Worm (Caenorhabditis elegans) whole organism, L4 larva: ENCODE data around the gene gldi-10.
A peak's percentile ranks its signal among the peaks of the same experiment; 100 is the strongest.

Experiments used
- F37D6.2 ChIP-seq: sonication (generic microtip); optimal IDR thresholded peaks from 2 replicates; lab custom pipeline; 2016; ENCODE audit warnings: mild to moderate bottlenecking, missing genetic modification characterization, missing compliant biosample characterization
- F44E2.7 ChIP-seq: fragments of 200-800 bp; sonication (Bioruptor generic); IDR thresholded peaks from 2 replicates; pipeline ENCODE4 v2.1.2; 2022; ENCODE audit warnings: missing genetic modification characterization, missing compliant biosample characterization
- Y48G9A.11 ChIP-seq: fragments of 200-800 bp; sonication (Bioruptor generic); IDR thresholded peaks from 2 replicates; pipeline ENCODE4 v1.3.6; 2022; ENCODE audit warnings: missing genetic modification reagents, missing genetic modification characterization, missing compliant biosample characterization
- ZK546.5 ChIP-seq, 2 experiments: sonication (generic microtip); optimal IDR thresholded peaks; 2 replicates each; lab custom pipeline; 2017; ENCODE audit warnings: missing biosample characterization in 2 of 2, missing genetic modification characterization in 2 of 2
- aha-1 ChIP-seq: fragments of 150-350 bp; peaks from one replicate; lab custom pipeline; 2014; ENCODE audit warnings: missing biosample characterization, missing genetic modification characterization
- attf-4 ChIP-seq: sonication (generic microtip); optimal IDR thresholded peaks from 3 replicates; lab custom pipeline; 2017; ENCODE audit warnings: missing biosample characterization, missing genetic modification characterization
- ces-1 ChIP-seq: fragments of 150-350 bp; sonication (generic microtip); optimal IDR thresholded peaks from 4 replicates; lab custom pipeline; 2014; ENCODE audit warnings: missing biosample characterization, missing genetic modification reagents, missing genetic modification characterization
- cey-2 ChIP-seq: sonication (generic microtip); optimal IDR thresholded peaks from 3 replicates; lab custom pipeline; 2017; ENCODE audit warnings: missing genetic modification characterization, mild to moderate bottlenecking, missing compliant biosample characterization, antibody characterized with exemption, borderline replicate concordance; ENCODE audit not compliant: insufficient read depth
- daf-16 ChIP-seq, 3 experiments: sonication (generic microtip); optimal IDR thresholded peaks; 2 replicates each; lab custom pipeline; 2016 to 2017; ENCODE audit warnings: missing genetic modification characterization in 3 of 3, missing genetic modification reagents in 3 of 3, mild to moderate bottlenecking in 2 of 3, missing compliant biosample characterization in 2 of 3, missing biosample characterization in 1 of 3, moderate library complexity in 1 of 3
- daf-19 ChIP-seq: fragments of 200-800 bp; sonication (Bioruptor generic); conservative IDR thresholded peaks from 2 replicates; pipeline ENCODE4 v1.3.6; 2022; ENCODE audit warnings: missing genetic modification characterization, missing compliant biosample characterization
- daf-8 ChIP-seq: fragments of 200-800 bp; sonication (Bioruptor generic); IDR thresholded peaks from 2 replicates; pipeline ENCODE4 v1.3.6; 2022; ENCODE audit warnings: missing genetic modification characterization, missing compliant biosample characterization
- dmd-6 ChIP-seq: fragments of 200-800 bp; sonication (Bioruptor generic); IDR thresholded peaks from 2 replicates; pipeline ENCODE4 v1.3.6; 2022; ENCODE audit warnings: missing genetic modification reagents, missing genetic modification characterization, missing compliant biosample characterization
- dpl-1 ChIP-seq: fragments of 150-350 bp; optimal IDR thresholded peaks from 2 replicates; lab custom pipeline; 2014; ENCODE audit warnings: missing biosample characterization, missing genetic modification reagents, missing genetic modification characterization
- duxl-1 ChIP-seq: sonication (generic microtip); optimal IDR thresholded peaks from 2 replicates; lab custom pipeline; 2016; ENCODE audit warnings: mild to moderate bottlenecking, missing genetic modification characterization, moderate library complexity, missing compliant biosample characterization; ENCODE audit not compliant: poor library complexity
- egl-27 ChIP-seq: sonication (generic microtip); optimal IDR thresholded peaks from 3 replicates; lab custom pipeline; 2017; ENCODE audit warnings: missing biosample characterization, missing genetic modification reagents, missing genetic modification characterization
- egl-43 ChIP-seq: fragments of 200-800 bp; sonication (Bioruptor generic); IDR thresholded peaks from 2 replicates; pipeline ENCODE4 v1.3.6; 2022; ENCODE audit warnings: missing genetic modification reagents, missing genetic modification characterization, missing compliant biosample characterization
- gei-8 ChIP-seq: fragments of 200-800 bp; sonication (Bioruptor generic); optimal IDR thresholded peaks from 2 replicates; lab custom pipeline; 2018; ENCODE audit warnings: mild to moderate bottlenecking, missing genetic modification characterization, missing compliant biosample characterization
- hif-1 ChIP-seq, 2 experiments: sonication (generic microtip); optimal IDR thresholded peaks; 2 replicates each; lab custom pipeline; 2016 to 2017; ENCODE audit warnings: missing compliant biosample characterization in 2 of 2, missing genetic modification characterization in 2 of 2, missing genetic modification reagents in 2 of 2, missing genotype in 2 of 2, mild to moderate bottlenecking in 1 of 2
- hlh-11 ChIP-seq: fragments of 200-800 bp; sonication (Bioruptor generic); optimal IDR thresholded peaks from 2 replicates; lab custom pipeline; 2018; ENCODE audit warnings: mild to moderate bottlenecking, missing genetic modification characterization, missing compliant biosample characterization
- hlh-30 ChIP-seq: sonication (generic microtip); optimal IDR thresholded peaks from 2 replicates; lab custom pipeline; 2017; ENCODE audit warnings: antibody characterized with exemption, mild to moderate bottlenecking, missing genetic modification characterization, missing compliant biosample characterization; ENCODE audit not compliant: insufficient read depth
- lim-7 ChIP-seq: fragments of 200-800 bp; sonication (Bioruptor generic); IDR thresholded peaks from 2 replicates; pipeline ENCODE4 v1.3.6; 2022; ENCODE audit warnings: missing genetic modification characterization, missing compliant biosample characterization
- lin-29 ChIP-seq: fragments of 200-800 bp; sonication (Bioruptor generic); IDR thresholded peaks from 2 replicates; pipeline ENCODE4 v1.3.6; 2022; ENCODE audit warnings: missing genetic modification reagents, missing genetic modification characterization, missing compliant biosample characterization
- madf-9 ChIP-seq: fragments of 200-800 bp; sonication (Bioruptor generic); conservative IDR thresholded peaks from 2 replicates; pipeline ENCODE4 v1.3.6; 2022; ENCODE audit warnings: missing genetic modification reagents, missing genetic modification characterization, missing compliant biosample characterization
- mdt-29 ChIP-seq: fragments of 200-800 bp; sonication (Bioruptor generic); IDR thresholded peaks from 2 replicates; pipeline ENCODE4 v1.3.6; 2022; ENCODE audit warnings: missing genetic modification reagents, missing genetic modification characterization, missing compliant biosample characterization
- nhr-11 ChIP-seq: fragments of 150-350 bp; optimal IDR thresholded peaks from 2 replicates; lab custom pipeline; 2014; ENCODE audit warnings: missing biosample characterization, missing genetic modification characterization
- nhr-111 ChIP-seq: fragments of 200-800 bp; sonication (Bioruptor generic); optimal IDR thresholded peaks from 2 replicates; lab custom pipeline; 2018; ENCODE audit warnings: mild to moderate bottlenecking, missing genetic modification characterization, missing compliant biosample characterization
- nhr-28 ChIP-seq: fragments of 150-350 bp; optimal IDR thresholded peaks from 2 replicates; lab custom pipeline; 2014; ENCODE audit warnings: missing biosample characterization, missing genetic modification characterization
- pqm-1 ChIP-seq: sonication (generic microtip); optimal IDR thresholded peaks from 2 replicates; lab custom pipeline; 2017; ENCODE audit warnings: missing biosample characterization, missing genetic modification characterization
- sdz-12 ChIP-seq: fragments of 200-800 bp; sonication (Bioruptor generic); optimal IDR thresholded peaks from 2 replicates; lab custom pipeline; 2018; ENCODE audit warnings: mild to moderate bottlenecking, missing genetic modification characterization, missing compliant biosample characterization
- skn-1 ChIP-seq: fragments of 150-350 bp; optimal IDR thresholded peaks from 2 replicates; lab custom pipeline; 2014; ENCODE audit warnings: missing biosample characterization, missing genetic modification characterization
- tra-1 ChIP-seq: fragments of 200-800 bp; sonication (Bioruptor generic); IDR thresholded peaks from 2 replicates; pipeline ENCODE4 v1.3.6; 2022; ENCODE audit warnings: missing genetic modification reagents, missing genetic modification characterization, missing compliant biosample characterization
- unc-62 ChIP-seq, 3 experiments: fragments of 150-350 bp in 1 of 3; sonication (generic microtip); optimal IDR thresholded peaks in 2 of 3; peaks in 1 of 3; 1 replicate in 1 of 3; 2 replicates in 2 of 3; lab custom pipeline; 2014 to 2017; ENCODE audit warnings: missing biosample characterization in 3 of 3, missing genetic modification characterization in 3 of 3, missing genetic modification reagents in 3 of 3, missing genotype in 1 of 3
- zfp-3 ChIP-seq: fragments of 200-800 bp; sonication (Bioruptor generic); conservative IDR thresholded peaks from 2 replicates; pipeline ENCODE4 v1.3.6; 2022; ENCODE audit warnings: missing genetic modification reagents, missing genetic modification characterization, missing compliant biosample characterization
- ztf-7 ChIP-seq: fragments of 150-350 bp; optimal IDR thresholded peaks from 2 replicates; lab custom pipeline; 2014; ENCODE audit warnings: missing biosample characterization, missing genetic modification characterization

The gldi-10 gene

DNA sequence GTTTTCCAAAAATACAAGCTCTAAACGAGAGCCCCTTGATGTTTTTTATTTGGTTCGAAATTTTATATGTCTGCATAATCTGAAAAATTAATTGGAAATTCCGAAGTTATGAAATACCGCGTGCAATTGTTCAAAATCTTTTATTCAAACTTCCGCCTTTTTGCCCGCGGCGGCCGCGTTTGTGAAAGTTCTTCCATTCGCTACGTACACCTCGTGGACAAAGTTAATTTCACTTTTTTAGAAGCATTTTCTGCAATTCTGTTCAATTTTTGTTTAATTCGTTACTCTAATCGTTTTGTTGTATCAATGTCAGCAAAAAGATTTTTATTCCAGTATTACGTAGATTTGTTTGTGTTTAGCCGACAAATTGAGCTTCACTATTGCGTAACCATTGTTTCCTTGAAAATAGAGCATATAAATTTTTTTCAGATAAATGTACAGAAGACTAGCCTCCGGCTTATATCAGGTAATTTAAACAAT, 24.8 kb upstream of the gldi-10 start, which contains the start of gene mppb-1 (continued):
- TF ChIP-seq lin-29 (GFP tag; lab: Robert Waterston, UW) (no peak), duxl-1 (tag; lab: Kevin White, UChicago) (peak; percentile 85), egl-27 (no peak), pqm-1 (tag; lab: Kevin White, UChicago) (no peak), ces-1 (GFP tag; lab: Kevin White, UChicago) (no peak), zfp-3 (GFP tag; lab: Robert Waterston, UW) (peak; percentile 70; the same call in 1 of the 2 replicates), nhr-11 (tag; lab: Kevin White, UChicago) (no peak), sdz-12 (GFP tag; lab: Kevin White, UChicago) (peak; percentile 52), lim-7 (GFP tag; lab: Robert Waterston, UW) (no peak), ztf-7 (tag; lab: Kevin White, UChicago) (peak; percentile 38), hlh-30 (tag; lab: Kevin White, UChicago) (peak; percentile 63), tra-1 (GFP tag; lab: Robert Waterston, UW) (0 out of 2 replicates have a peak, but pooled peaks have one; percentile 53), mdt-29 (GFP tag; lab: Robert Waterston, UW) (0 out of 2 replicates have a peak, but pooled peaks have one; percentile 40), dpl-1 (GFP tag; lab: Kevin White, UChicago) (peak; percentile 97), nhr-111 (no peak), Y48G9A.11 (no peak), cey-2 (tag; lab: Kevin White, UChicago) (no peak), gei-8 (no peak)
- TF ChIP-seq, all 104 proteins: peak for 39

DNA sequence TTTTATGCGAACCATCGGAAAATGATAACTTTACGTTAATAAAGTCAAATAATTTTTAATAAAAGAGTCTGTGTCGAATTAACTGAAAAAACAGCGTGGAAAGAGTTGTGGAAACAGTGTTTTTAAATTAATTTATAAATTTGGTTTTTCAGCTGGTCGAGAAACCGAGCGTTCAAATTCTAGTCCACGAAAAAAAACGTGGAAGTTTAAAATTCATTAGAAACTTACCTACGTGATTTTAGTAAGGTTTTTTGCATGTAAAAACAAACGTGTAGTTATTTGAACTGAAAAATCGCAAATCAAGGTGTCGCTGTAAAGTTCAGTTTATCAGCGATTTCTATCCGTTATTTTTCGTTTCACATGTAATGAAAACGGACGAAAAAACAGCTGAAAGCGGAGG, 20.6 kb upstream of the gldi-10 start, which contains the start of gene mans-4:
Gene mans-4 (minus strand): TSS at position 101 of the 400 bp plus-strand sequence.
- TF ChIP-seq hif-1 (tag; optimal IDR thresholded peaks at IDR 0.05; lab: Kevin White, UChicago): peak in 1 of 2 experiments; percentile 1
- no peak for TF ChIP-seq ces-1 (GFP tag; lab: Kevin White, UChicago)

DNA sequence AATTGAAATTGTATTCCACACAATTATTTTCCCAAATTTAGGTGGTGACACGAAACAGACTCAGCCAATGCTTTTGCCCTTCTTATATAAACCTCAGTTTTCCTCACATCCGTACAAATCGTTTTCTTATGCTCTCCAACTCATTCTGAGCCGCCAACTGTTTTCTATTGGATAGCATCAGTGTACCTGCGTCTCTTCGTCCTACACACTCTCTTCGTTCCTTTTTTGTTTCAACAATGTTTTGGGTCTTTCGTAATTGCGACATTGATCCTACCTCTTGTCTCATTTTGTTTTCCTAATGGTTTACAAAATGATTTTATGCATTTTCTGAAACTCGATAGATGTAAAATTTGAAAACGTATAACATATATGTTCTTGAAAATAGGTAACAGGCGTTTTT, 19.7 kb upstream of the gldi-10 start:
- no peak for TF ChIP-seq daf-8 (GFP tag; lab: Robert Waterston, UW)
- peak in 1 of 2 experiments; percentile 70 for TF ChIP-seq daf-16 (GFP tag; optimal IDR thresholded peaks at IDR 0.05; lab: Kevin White, UChicago)
- TF ChIP-seq daf-16 (tag; optimal IDR thresholded peaks at IDR 0.05; lab: Kevin White, UChicago): no peak
- TF ChIP-seq, all 104 proteins: peak for 1

DNA sequence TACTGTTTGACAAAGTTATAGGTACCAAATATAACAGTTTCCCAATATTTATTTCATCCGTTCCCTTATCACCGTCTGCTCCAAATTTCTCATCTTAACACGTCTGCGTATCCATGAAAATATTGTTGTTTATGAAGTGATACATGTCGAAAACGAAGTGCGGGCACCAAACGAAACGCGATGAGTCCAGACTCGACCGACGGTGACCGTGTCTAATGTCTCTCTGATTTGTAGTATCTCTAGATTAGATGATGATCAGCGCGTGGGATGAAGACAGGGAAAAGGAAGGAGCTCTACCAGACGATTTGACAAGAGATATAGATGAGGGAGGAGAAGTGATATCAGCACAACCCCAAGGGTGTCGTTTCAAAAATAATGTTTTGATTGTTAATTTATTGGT, 18.8 kb upstream of the gldi-10 start:
- TF ChIP-seq nhr-111 (no peak), aha-1 (peak; percentile 21), F37D6.2 (tag; lab: Kevin White, UChicago) (no peak), ztf-7 (tag; lab: Kevin White, UChicago) (no peak), madf-9 (no peak), cey-2 (tag; lab: Kevin White, UChicago) (no peak), unc-62 (GFP tag; optimal IDR thresholded peaks at IDR 0.05 in 1 of 2; lab: Kevin White, UChicago) (peak in 1 of 2 experiments; percentile 88), unc-62 (tag; optimal IDR thresholded peaks at IDR 0.05; lab: Kevin White, UChicago) (no peak), hlh-11 (tag; lab: Kevin White, UChicago) (peak; percentile 33), egl-43 (GFP tag; lab: Robert Waterston, UW) (no peak), Y48G9A.11 (no peak), daf-16 (GFP tag; optimal IDR thresholded peaks at IDR 0.05; lab: Kevin White, UChicago) (peak in 1 of 2 experiments; percentile 82), daf-16 (tag; optimal IDR thresholded peaks at IDR 0.05; lab: Kevin White, UChicago) (no peak), dmd-6 (GFP tag; lab: Robert Waterston, UW) (no peak), nhr-28 (tag; lab: Kevin White, UChicago) (no peak), attf-4 (tag; lab: Kevin White, UChicago) (no peak)

DNA sequence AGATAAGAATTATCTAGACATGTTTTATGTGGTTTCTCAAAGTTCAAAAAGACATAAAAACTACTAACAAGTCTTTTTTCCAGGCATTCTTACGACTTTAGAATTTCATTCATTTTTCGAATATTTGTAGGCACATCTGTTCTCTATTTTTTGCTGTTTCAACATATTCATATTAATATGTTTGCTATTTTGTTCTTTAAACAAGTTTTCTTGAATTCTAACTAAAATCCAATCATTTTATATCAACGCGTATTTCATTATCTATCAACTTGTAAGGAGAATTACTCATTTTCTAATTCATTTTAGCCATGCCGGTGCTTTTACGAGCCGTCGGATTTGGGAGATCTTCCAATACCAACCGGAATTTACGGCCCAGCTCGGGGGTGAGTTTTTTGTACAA, 17.0 kb upstream of the gldi-10 start, which contains the start of gene twk-8:
Gene twk-8 (plus strand): TSS at position 301 of the 400 bp plus-strand sequence.
- TF ChIP-seq ZK546.5 (tag; optimal IDR thresholded peaks at IDR 0.05; lab: Kevin White, UChicago): no peak
- TF ChIP-seq F44E2.7 (GFP tag; lab: Robert Waterston, UW): no peak
- no peak for TF ChIP-seq skn-1 (tag; lab: Kevin White, UChicago)
- TF ChIP-seq cey-2 (tag; lab: Kevin White, UChicago): no peak
- no peak for TF ChIP-seq F37D6.2 (tag; lab: Kevin White, UChicago)
- TF ChIP-seq daf-19 (GFP tag; lab: Robert Waterston, UW): no peak
- TF ChIP-seq nhr-111: no peak
- TF ChIP-seq egl-27: no peak
